Fruit fly (Drosophila melanogaster) whole organism, embryonic: Measurements from ENCODE around the gene Liprin-beta.

Experiments used
- Adf1 ChIP-seq: fragments of 200-800 bp; sonication (Bioruptor generic); IDR thresholded peaks from 2 replicates; pipeline ENCODE4 v1.3.6; 2022; ENCODE audit warnings: missing biosample characterization, missing genetic modification characterization
- Atf3 ChIP-seq: fragments of 200-800 bp; sonication (Bioruptor generic); optimal IDR thresholded peaks from 3 replicates; lab custom pipeline; 2016; ENCODE audit warnings: missing biosample characterization, missing genetic modification characterization
- CG10543 ChIP-seq: fragments of 200-800 bp; sonication (Bioruptor generic); optimal IDR thresholded peaks from 3 replicates; lab custom pipeline; 2017; ENCODE audit warnings: missing biosample characterization, mild to moderate bottlenecking, missing genetic modification characterization, moderate library complexity
- CG12744 ChIP-seq: fragments of 200-800 bp; sonication (Bioruptor generic); optimal IDR thresholded peaks from 2 replicates; lab custom pipeline; 2016; ENCODE audit warnings: missing biosample characterization, missing genetic modification characterization
- CG13775 ChIP-seq: fragments of 200-800 bp; sonication (Bioruptor generic); optimal IDR thresholded peaks from 3 replicates; lab custom pipeline; 2017; ENCODE audit warnings: missing biosample characterization, mild to moderate bottlenecking, missing genetic modification characterization
- CG14441 ChIP-seq: fragments of 200-800 bp; sonication (Bioruptor generic); IDR thresholded peaks from 2 replicates; pipeline ENCODE4 v1.3.6; 2022; ENCODE audit warnings: missing biosample characterization, missing genetic modification characterization
- CG14965 ChIP-seq: fragments of 200-800 bp; sonication (Bioruptor generic); optimal IDR thresholded peaks from 2 replicates; lab custom pipeline; 2016; ENCODE audit warnings: missing biosample characterization, missing genetic modification characterization, borderline replicate concordance
- CG15696 ChIP-seq: fragments of 200-800 bp; sonication (Bioruptor generic); optimal IDR thresholded peaks from 2 replicates; lab custom pipeline; 2019; ENCODE audit warnings: missing biosample characterization, mild to moderate bottlenecking, missing genetic modification characterization, moderate library complexity
- CG16813 ChIP-seq: fragments of 200-800 bp; sonication (Bioruptor generic); IDR thresholded peaks from 3 replicates; pipeline ENCODE4 v1.3.6; 2022; ENCODE audit warnings: missing biosample characterization, missing genetic modification characterization; ENCODE audit not compliant: partially characterized antibody
- CG2116 ChIP-seq: fragments of 200-800 bp; sonication (Bioruptor generic); optimal IDR thresholded peaks from 3 replicates; lab custom pipeline; 2018; ENCODE audit warnings: missing biosample characterization, mild to moderate bottlenecking, missing genetic modification characterization
- CG30431 ChIP-seq: fragments of 200-800 bp; sonication (Bioruptor generic); optimal IDR thresholded peaks from 2 replicates; lab custom pipeline; 2017; ENCODE audit warnings: missing biosample characterization, missing genetic modification characterization
- CG3995 ChIP-seq: fragments of 200-800 bp; sonication (Bioruptor generic); optimal IDR thresholded peaks from 3 replicates; lab custom pipeline; 2016; ENCODE audit warnings: missing biosample characterization, missing genetic modification characterization
- CG4360 ChIP-seq: fragments of 200-800 bp; sonication (Bioruptor generic); IDR thresholded peaks from 2 replicates; pipeline ENCODE4 v1.3.6; 2022; ENCODE audit warnings: missing biosample characterization, missing genetic modification characterization
- CG6254 ChIP-seq: fragments of 200-800 bp; sonication (Bioruptor generic); optimal IDR thresholded peaks from 3 replicates; lab custom pipeline; 2017; ENCODE audit warnings: mild to moderate bottlenecking, missing biosample characterization, missing genetic modification reagents, missing genetic modification characterization
- CG6854 ChIP-seq: fragments of 200-800 bp; sonication (Bioruptor generic); optimal IDR thresholded peaks from 3 replicates; lab custom pipeline; 2017; ENCODE audit warnings: missing biosample characterization, mild to moderate bottlenecking, missing genetic modification characterization
- CG7987 ChIP-seq: fragments of 200-800 bp; sonication (Bioruptor generic); optimal IDR thresholded peaks from 2 replicates; lab custom pipeline; 2018; ENCODE audit warnings: missing biosample characterization, mild to moderate bottlenecking, missing genetic modification characterization, moderate library complexity
- CG8924 ChIP-seq: fragments of 200-800 bp; optimal IDR thresholded peaks from 3 replicates; lab custom pipeline; 2019; ENCODE audit warnings: missing biosample characterization, mild to moderate bottlenecking, missing genetic modification characterization, moderate library complexity
- Ets65A ChIP-seq: fragments of 200-800 bp; sonication (Bioruptor generic); peaks from one replicate; lab custom pipeline; 2016; ENCODE audit warnings: missing biosample characterization, missing genetic modification characterization
- Lim3 ChIP-seq: fragments of 200-800 bp; sonication (Bioruptor generic); IDR thresholded peaks from 2 replicates; pipeline ENCODE4 v1.3.6; 2022; ENCODE audit warnings: missing biosample characterization, missing genetic modification characterization
- Med ChIP-seq: fragments of 200-800 bp; sonication (Bioruptor generic); peaks from one replicate; lab custom pipeline; 2016; ENCODE audit warnings: missing biosample characterization, missing genetic modification characterization, mild to moderate bottlenecking, inconsistent platforms, moderate library complexity
- Neu2 ChIP-seq: fragments of 200-800 bp; sonication (Bioruptor generic); optimal IDR thresholded peaks from 3 replicates; lab custom pipeline; 2016; ENCODE audit warnings: missing biosample characterization, missing genetic modification characterization, borderline replicate concordance
- Nf-YC ChIP-seq: fragments of 200-800 bp; optimal IDR thresholded peaks from 3 replicates; lab custom pipeline; 2019; ENCODE audit warnings: missing biosample characterization, mild to moderate bottlenecking, missing genetic modification characterization, moderate library complexity
- Oaz ChIP-seq: fragments of 200-800 bp; sonication (Bioruptor generic); IDR thresholded peaks from 2 replicates; pipeline ENCODE4 v1.3.6; 2022; ENCODE audit warnings: missing biosample characterization, missing genetic modification characterization
- Poxn ChIP-seq: fragments of 200-800 bp; sonication (Bioruptor generic); IDR thresholded peaks from 2 replicates; pipeline ENCODE4 v1.3.6; 2022; ENCODE audit warnings: missing biosample characterization, missing genetic modification characterization
- Ravus ChIP-seq: fragments of 200-800 bp; sonication (Bioruptor generic); IDR thresholded peaks from 2 replicates; pipeline ENCODE4 v1.3.6; 2022; ENCODE audit warnings: missing biosample characterization, missing genetic modification characterization
- Spps ChIP-seq: fragments of 200-800 bp; sonication (Bioruptor generic); optimal IDR thresholded peaks from 2 replicates; lab custom pipeline; 2018; ENCODE audit warnings: missing biosample characterization, mild to moderate bottlenecking, missing genetic modification characterization
- Usf ChIP-seq: fragments of 200-800 bp; sonication (Bioruptor generic); optimal IDR thresholded peaks from 2 replicates; lab custom pipeline; 2017; ENCODE audit warnings: missing genotype, missing biosample characterization, missing genetic modification characterization
- abd-A ChIP-seq: fragments of 200-800 bp; sonication (Bioruptor generic); optimal IDR thresholded peaks from 3 replicates; lab custom pipeline; 2019; ENCODE audit warnings: missing biosample characterization, mild to moderate bottlenecking, missing genetic modification characterization, moderate library complexity
- ase ChIP-seq: fragments of 200-800 bp; sonication (Bioruptor generic); IDR thresholded peaks from 3 replicates; pipeline ENCODE4 v1.3.6; 2022; ENCODE audit warnings: missing biosample characterization, missing genetic modification characterization
- btn ChIP-seq: fragments of 200-800 bp; sonication (Bioruptor generic); optimal IDR thresholded peaks from 2 replicates; lab custom pipeline; 2016; ENCODE audit warnings: missing biosample characterization, missing genetic modification characterization
- chn ChIP-seq: fragments of 200-800 bp; sonication (Bioruptor generic); optimal IDR thresholded peaks from 2 replicates; lab custom pipeline; 2016; ENCODE audit warnings: missing biosample characterization, missing genetic modification characterization
- corto ChIP-seq: fragments of 200-800 bp; sonication (Bioruptor generic); optimal IDR thresholded peaks from 2 replicates; lab custom pipeline; 2016; ENCODE audit warnings: missing biosample characterization, mild to moderate bottlenecking, missing genetic modification characterization, moderate library complexity
- da ChIP-seq: fragments of 200-800 bp; sonication (Bioruptor generic); optimal IDR thresholded peaks from 2 replicates; lab custom pipeline; 2016; ENCODE audit warnings: missing biosample characterization, missing genetic modification characterization
- fd102C ChIP-seq: fragments of 200-800 bp; sonication (Bioruptor generic); optimal IDR thresholded peaks from 2 replicates; lab custom pipeline; 2018; ENCODE audit warnings: missing biosample characterization, mild to moderate bottlenecking, missing genetic modification characterization, moderate library complexity
- fd3F ChIP-seq: fragments of 200-800 bp; sonication (Bioruptor generic); optimal IDR thresholded peaks from 2 replicates; lab custom pipeline; 2018; ENCODE audit warnings: missing biosample characterization, mild to moderate bottlenecking, missing genetic modification characterization, moderate library complexity
- fd96Cb ChIP-seq: fragments of 200-800 bp; sonication (Bioruptor generic); optimal IDR thresholded peaks from 2 replicates; lab custom pipeline; 2018; ENCODE audit warnings: missing biosample characterization, mild to moderate bottlenecking, missing genetic modification characterization, moderate library complexity
- ftz-f1 ChIP-seq: fragments of 200-800 bp; sonication (Bioruptor generic); optimal IDR thresholded peaks from 2 replicates; lab custom pipeline; 2016; ENCODE audit warnings: missing biosample characterization, missing genetic modification characterization
- inv ChIP-seq: fragments of 200-800 bp; sonication (Bioruptor generic); IDR thresholded peaks from 2 replicates; pipeline ENCODE4 v1.3.6; 2022; ENCODE audit warnings: missing biosample characterization, missing genetic modification characterization; ENCODE audit not compliant: partially characterized antibody
- knrl ChIP-seq: fragments of 200-800 bp; sonication (Bioruptor generic); IDR thresholded peaks from 3 replicates; pipeline ENCODE4 v1.3.6; 2022; ENCODE audit warnings: missing biosample characterization, missing genetic modification characterization; ENCODE audit not compliant: partially characterized antibody
- lov ChIP-seq, 2 experiments: fragments of 200-800 bp in 1 of 2; fragments of >200 bp in 1 of 2; sonication (Bioruptor generic) in 1 of 2; IDR thresholded peaks in 1 of 2; optimal IDR thresholded peaks in 1 of 2; 2 replicates in 1 of 2; 3 replicates in 1 of 2; pipeline versions ENCODE4 v1.3.6 to Lab custom; 2017 to 2022; ENCODE audit warnings: missing biosample characterization in 1 of 2, missing genetic modification characterization in 1 of 2
- org-1 ChIP-seq: fragments of 200-800 bp; sonication (Bioruptor generic); optimal IDR thresholded peaks from 2 replicates; lab custom pipeline; 2017; ENCODE audit warnings: missing biosample characterization, missing genetic modification characterization
- phol ChIP-seq: fragments of 200-800 bp; sonication (Bioruptor generic); optimal IDR thresholded peaks from 3 replicates; lab custom pipeline; 2018; ENCODE audit warnings: missing biosample characterization, mild to moderate bottlenecking, missing genetic modification characterization, moderate library complexity
- pnt ChIP-seq: fragments of 200-800 bp; sonication (Bioruptor generic); optimal IDR thresholded peaks from 3 replicates; lab custom pipeline; 2016; ENCODE audit warnings: missing biosample characterization, missing genetic modification characterization
- pros ChIP-seq: fragments of 200-800 bp; sonication (Bioruptor generic); optimal IDR thresholded peaks from 3 replicates; lab custom pipeline; 2019; ENCODE audit warnings: missing biosample characterization, mild to moderate bottlenecking, missing genetic modification characterization, moderate library complexity
- pum ChIP-seq: fragments of 200-800 bp; sonication (Bioruptor generic); optimal IDR thresholded peaks from 2 replicates; lab custom pipeline; 2016; ENCODE audit warnings: missing biosample characterization, missing genetic modification characterization
- tin ChIP-seq: fragments of 200-800 bp; sonication (Bioruptor generic); optimal IDR thresholded peaks from 3 replicates; lab custom pipeline; 2016; ENCODE audit warnings: missing biosample characterization, missing genetic modification characterization
- trem ChIP-seq: fragments of 200-800 bp; optimal IDR thresholded peaks from 3 replicates; lab custom pipeline; 2019; ENCODE audit warnings: missing biosample characterization, mild to moderate bottlenecking, missing genetic modification characterization, moderate library complexity
- zf30C ChIP-seq: fragments of 200-800 bp; sonication (Bioruptor generic); optimal IDR thresholded peaks from 3 replicates; lab custom pipeline; 2018; ENCODE audit warnings: missing biosample characterization, mild to moderate bottlenecking, missing genetic modification characterization

Gene Liprin-beta

DNA sequence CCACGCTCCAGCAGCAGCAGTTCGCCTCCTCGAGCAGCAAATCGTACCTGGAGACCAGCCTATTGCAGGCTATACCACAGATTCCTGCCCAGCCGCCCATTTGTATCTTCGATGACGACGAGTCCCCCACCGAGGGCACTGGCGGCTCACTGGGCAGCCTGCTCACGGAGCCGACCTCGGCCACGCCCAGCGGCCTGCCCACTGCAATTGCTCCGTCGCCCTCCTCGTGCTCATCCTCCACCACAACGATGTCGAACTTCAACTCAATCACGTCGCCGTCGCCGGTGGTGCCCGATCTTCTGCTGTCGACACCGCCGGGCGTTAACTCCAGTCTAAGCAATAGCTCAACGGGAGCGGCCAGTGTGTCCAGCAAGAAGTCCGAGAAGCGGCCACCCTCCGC is 9.4 kb upstream of the Liprin-beta start:
- TF ChIP-seq fd3F (GFP tag; lab: Kevin White, UChicago) = no peak
- TF ChIP-seq trem (tag; lab: Kevin White, UChicago) = no peak
- peak; percentile 70 for TF ChIP-seq Med
- TF ChIP-seq ftz-f1 (GFP tag; lab: Kevin White, UChicago) = no peak
- peak; percentile 50 for TF ChIP-seq Ets65A (GFP tag; lab: Kevin White, UChicago)
- no peak for TF ChIP-seq CG4360 (GFP tag; lab: Robert Waterston, UW)
- no peak for TF ChIP-seq pros (GFP tag; lab: Kevin White, UChicago)
- TF ChIP-seq CG6254 (GFP tag; lab: Kevin White, UChicago) = no peak
- TF ChIP-seq Lim3 (GFP tag; lab: Robert Waterston, UW) = no peak
- TF ChIP-seq CG16813 = 0 out of 3 replicates have a peak, but pooled peaks have one; percentile 23

DNA sequence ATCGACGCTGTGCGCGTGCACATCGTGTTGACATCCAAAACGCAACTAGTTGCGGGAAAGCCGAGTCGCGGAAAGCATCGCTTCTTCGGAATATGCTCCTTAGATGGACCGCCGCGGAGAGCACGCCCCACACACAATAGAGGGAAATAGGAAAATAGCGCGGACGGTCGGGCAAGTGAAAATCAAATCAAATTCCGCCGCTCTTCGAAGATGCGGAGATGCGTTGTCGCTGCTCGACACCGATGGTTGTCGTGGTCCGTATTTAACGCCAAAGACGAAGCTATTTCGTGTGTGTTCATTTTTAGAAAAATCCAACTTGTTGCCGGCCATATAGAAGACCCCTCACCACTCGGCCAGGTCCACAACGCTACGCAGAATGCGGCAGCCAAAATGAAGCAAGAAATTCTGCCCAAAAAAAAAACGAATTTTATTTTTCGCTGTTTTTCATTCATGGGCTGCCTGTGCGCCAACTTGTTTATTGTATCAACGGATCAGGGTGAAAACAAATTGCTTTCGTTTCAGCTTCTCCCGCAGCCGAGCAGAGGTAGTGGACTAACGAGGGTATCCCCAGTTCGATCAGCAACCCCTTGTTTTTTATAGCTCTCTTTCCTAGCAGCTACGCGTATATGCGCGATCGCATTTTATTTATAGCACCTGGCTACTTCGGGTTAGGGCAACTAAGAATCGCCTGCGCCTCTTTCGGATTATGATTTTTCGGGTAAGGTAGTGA is 6.7 kb downstream of the Liprin-beta start, which contains the start of gene CG10710:
CG10710 (minus strand) TSS at position 51 of the 730 bp plus-strand sequence.
- no peak for TF ChIP-seq CG12744 (GFP tag; lab: Kevin White, UChicago)
- no peak for TF ChIP-seq lov (optimal IDR thresholded peaks at IDR 0.05; lab: Kevin White, UChicago)
- no peak for TF ChIP-seq lov (GFP tag; IDR thresholded peaks at IDR 0.05; lab: Robert Waterston, UW)
- TF ChIP-seq org-1 (GFP tag; lab: Kevin White, UChicago) = no peak
- no peak for TF ChIP-seq tin (GFP tag; lab: Kevin White, UChicago)
- no peak for TF ChIP-seq pum (GFP tag; lab: Kevin White, UChicago)
- no peak for TF ChIP-seq btn (GFP tag; lab: Kevin White, UChicago)
- peak; percentile 28; the same call in 1 of the 2 replicates for TF ChIP-seq Adf1 (GFP tag; lab: Robert Waterston, UW)
- TF ChIP-seq knrl (GFP tag; lab: Robert Waterston, UW) = 0 out of 3 replicates have a peak, but pooled peaks have one; percentile 8
- no peak for TF ChIP-seq chn
- no peak for TF ChIP-seq CG6854 (GFP tag; lab: Kevin White, UChicago)
- TF ChIP-seq fd102C (GFP tag; lab: Kevin White, UChicago) = no peak
- no peak for TF ChIP-seq CG14441 (GFP tag; lab: Robert Waterston, UW)
- peak; percentile 88 for TF ChIP-seq CG10543 (GFP tag; lab: Kevin White, UChicago)
- TF ChIP-seq abd-A (tag; lab: Kevin White, UChicago) = no peak
- TF ChIP-seq Nf-YC (tag; lab: Kevin White, UChicago) = no peak
- no peak for TF ChIP-seq fd96Cb
- TF ChIP-seq CG30431 (GFP tag; lab: Kevin White, UChicago) = no peak
- no peak for TF ChIP-seq da (GFP tag; lab: Kevin White, UChicago)
- TF ChIP-seq CG2116 (GFP tag; lab: Kevin White, UChicago) = no peak
- no peak for TF ChIP-seq Neu2
- TF ChIP-seq CG15696 (tag; lab: Kevin White, UChicago) = no peak
- no peak for TF ChIP-seq CG7987 (GFP tag; lab: Kevin White, UChicago)
- TF ChIP-seq Poxn (GFP tag; lab: Robert Waterston, UW) = no peak
- no peak for TF ChIP-seq Ravus (GFP tag; lab: Robert Waterston, UW)
- no peak for TF ChIP-seq Atf3 (GFP tag; lab: Kevin White, UChicago)
- no peak for TF ChIP-seq ase (GFP tag; lab: Robert Waterston, UW)
- TF ChIP-seq phol (tag; lab: Kevin White, UChicago) = no peak
- no peak for TF ChIP-seq zf30C
- TF ChIP-seq Oaz (GFP tag; lab: Robert Waterston, UW) = no peak
- no peak for TF ChIP-seq pnt (GFP tag; lab: Kevin White, UChicago)
- 0 out of 2 replicates have a peak, but pooled peaks have one; percentile 13 for TF ChIP-seq inv
- TF ChIP-seq CG3995 (GFP tag; lab: Kevin White, UChicago) = no peak
- no peak for TF ChIP-seq CG8924 (tag; lab: Kevin White, UChicago)
- TF ChIP-seq Usf = no peak
- no peak for TF ChIP-seq corto (GFP tag; lab: Kevin White, UChicago)
- no peak for TF ChIP-seq Spps (tag; lab: Kevin White, UChicago)
- TF ChIP-seq CG14965 (GFP tag; lab: Kevin White, UChicago) = no peak
- TF ChIP-seq CG13775 (GFP tag; lab: Kevin White, UChicago) = no peak
